Fruit fly (Drosophila melanogaster) whole organism, pupa: ENCODE measurements around the gene CG10194.

Source experiments
- CG10348 ChIP-seq: fragments of 200-800 bp; sonication (Bioruptor generic); IDR thresholded peaks from 2 replicates; pipeline ENCODE4 v1.3.6; 2022; ENCODE audit warnings: missing biosample characterization, missing genetic modification characterization
- CG12605 ChIP-seq: fragments of 200-800 bp; sonication (Bioruptor generic); IDR thresholded peaks from 2 replicates; pipeline ENCODE4 v1.3.6; 2022; ENCODE audit warnings: missing biosample characterization, missing genetic modification characterization
- CG13204 ChIP-seq: fragments of 200-800 bp; sonication (Bioruptor generic); optimal IDR thresholded peaks from 2 replicates; lab custom pipeline; 2018; ENCODE audit warnings: missing biosample characterization, mild to moderate bottlenecking, missing genetic modification characterization, moderate library complexity
- CG14655 ChIP-seq: fragments of 200-800 bp; sonication (Bioruptor generic); optimal IDR thresholded peaks from 3 replicates; lab custom pipeline; 2017; ENCODE audit warnings: mild to moderate bottlenecking, missing biosample characterization, missing genetic modification reagents, missing genetic modification characterization
- CG15710 ChIP-seq: fragments of 200-800 bp; sonication (Bioruptor generic); optimal IDR thresholded peaks from 2 replicates; lab custom pipeline; 2018; ENCODE audit warnings: missing biosample characterization, mild to moderate bottlenecking, missing genetic modification characterization, moderate library complexity
- CG17806 ChIP-seq: fragments of 200-800 bp; sonication (Bioruptor generic); optimal IDR thresholded peaks from 2 replicates; lab custom pipeline; 2018; ENCODE audit warnings: missing biosample characterization, mild to moderate bottlenecking, missing genetic modification characterization, moderate library complexity
- CG32121 ChIP-seq: fragments of 200-800 bp; sonication (Bioruptor generic); IDR thresholded peaks from 2 replicates; pipeline ENCODE4 v1.3.6; 2022; ENCODE audit warnings: missing biosample characterization, missing genetic modification characterization
- CG34367 ChIP-seq: fragments of 200-800 bp; sonication (Bioruptor generic); optimal IDR thresholded peaks from 2 replicates; lab custom pipeline; 2018; ENCODE audit warnings: missing biosample characterization, mild to moderate bottlenecking, missing genetic modification characterization
- CG4496 ChIP-seq: fragments of 200-800 bp; sonication (Bioruptor generic); IDR thresholded peaks from 3 replicates; pipeline ENCODE4 v1.3.6; 2022; ENCODE audit warnings: missing biosample characterization, missing genetic modification characterization
- CG8159 ChIP-seq: fragments of 200-800 bp; sonication (Bioruptor generic); optimal IDR thresholded peaks from 3 replicates; lab custom pipeline; 2018; ENCODE audit warnings: missing biosample characterization, mild to moderate bottlenecking, missing genetic modification characterization, moderate library complexity
- CG8301 ChIP-seq: fragments of 200-800 bp; sonication (Bioruptor generic); optimal IDR thresholded peaks from 2 replicates; lab custom pipeline; 2018; ENCODE audit warnings: missing biosample characterization, mild to moderate bottlenecking, missing genetic modification characterization
- CG9948 ChIP-seq: fragments of 200-800 bp; sonication (Bioruptor generic); optimal IDR thresholded peaks from 2 replicates; lab custom pipeline; 2018; ENCODE audit warnings: missing biosample characterization, mild to moderate bottlenecking, missing genetic modification characterization, moderate library complexity
- D1 ChIP-seq: fragments of 200-800 bp; sonication (Bioruptor generic); optimal IDR thresholded peaks from 2 replicates; lab custom pipeline; 2018; ENCODE audit warnings: missing biosample characterization, mild to moderate bottlenecking, missing genetic modification characterization, moderate library complexity
- EcR ChIP-seq: fragments of 200-800 bp; sonication (Bioruptor generic); optimal IDR thresholded peaks from 3 replicates; lab custom pipeline; 2019; ENCODE audit warnings: missing biosample characterization, missing genetic modification characterization, mild to moderate bottlenecking, moderate library complexity, missing genetic modification reagents
- Ets98B ChIP-seq: fragments of 200-800 bp; sonication (Bioruptor generic); IDR thresholded peaks from 2 replicates; pipeline ENCODE4 v1.3.6; 2022; ENCODE audit warnings: missing biosample characterization, missing genetic modification characterization
- Pif1A ChIP-seq: fragments of 200-800 bp; sonication (Bioruptor generic); optimal IDR thresholded peaks from 3 replicates; lab custom pipeline; 2016; ENCODE audit warnings: missing biosample characterization, missing genetic modification characterization
- Pif1B ChIP-seq: fragments of 200-800 bp; sonication (Bioruptor generic); optimal IDR thresholded peaks from 3 replicates; lab custom pipeline; 2016; ENCODE audit warnings: missing biosample characterization, missing genetic modification characterization
- Snoo ChIP-seq: fragments of 200-800 bp; sonication (Bioruptor generic); optimal IDR thresholded peaks from 3 replicates; lab custom pipeline; 2017; ENCODE audit warnings: missing biosample characterization, mild to moderate bottlenecking, missing genetic modification characterization, inconsistent platforms
- fd96Ca ChIP-seq: fragments of 200-800 bp; sonication (Bioruptor generic); IDR thresholded peaks from 3 replicates; pipeline ENCODE4 v1.3.6; 2022; ENCODE audit warnings: missing biosample characterization, missing genetic modification characterization
- gl ChIP-seq: fragments of 200-800 bp; sonication (Bioruptor generic); optimal IDR thresholded peaks from 2 replicates; lab custom pipeline; 2018; ENCODE audit warnings: missing biosample characterization, mild to moderate bottlenecking, missing genetic modification characterization
- rn ChIP-seq: fragments of 200-800 bp; sonication (Bioruptor generic); IDR thresholded peaks from 2 replicates; pipeline ENCODE4 v1.3.6; 2022; ENCODE audit warnings: missing biosample characterization, missing genetic modification characterization

CG10194 gene

DNA sequence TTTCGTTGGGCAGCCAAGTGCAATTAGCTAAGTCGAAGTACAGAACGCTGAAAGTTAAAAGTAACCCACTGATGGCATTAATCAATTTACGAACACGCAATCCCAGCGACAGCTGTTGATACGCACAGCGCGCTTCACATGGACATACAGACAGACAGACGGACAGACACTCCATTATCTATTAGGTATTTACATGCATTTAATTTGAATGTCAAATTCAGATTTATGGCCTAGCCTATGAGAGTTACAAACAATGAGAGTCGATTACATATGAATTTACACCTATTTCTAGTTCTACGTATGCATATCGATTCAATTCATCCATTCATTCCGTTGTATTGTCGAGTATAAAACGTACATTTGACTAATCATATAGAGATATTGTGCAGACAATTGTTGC lies 47.3 kb downstream of the CG10194 start, which contains the start of gene CG10237:
Gene CG10237 (minus strand): TSS at position 101 of the 400 bp plus-strand sequence.
- no peak for TF ChIP-seq CG12605
- no peak for TF ChIP-seq CG9948
- TF ChIP-seq CG8159 (tag; lab: Kevin White, UChicago): no peak
- TF ChIP-seq EcR (GFP tag; lab: Kevin White, UChicago): no peak
- no peak for TF ChIP-seq gl (tag; lab: Kevin White, UChicago)
- no peak for TF ChIP-seq fd96Ca (GFP tag; lab: Robert Waterston, UW)
- no peak for TF ChIP-seq CG14655
- TF ChIP-seq CG13204 (GFP tag; lab: Kevin White, UChicago): no peak
- no peak for TF ChIP-seq CG8301 (tag; lab: Kevin White, UChicago)
- no peak for TF ChIP-seq Snoo (tag; lab: Kevin White, UChicago)

DNA sequence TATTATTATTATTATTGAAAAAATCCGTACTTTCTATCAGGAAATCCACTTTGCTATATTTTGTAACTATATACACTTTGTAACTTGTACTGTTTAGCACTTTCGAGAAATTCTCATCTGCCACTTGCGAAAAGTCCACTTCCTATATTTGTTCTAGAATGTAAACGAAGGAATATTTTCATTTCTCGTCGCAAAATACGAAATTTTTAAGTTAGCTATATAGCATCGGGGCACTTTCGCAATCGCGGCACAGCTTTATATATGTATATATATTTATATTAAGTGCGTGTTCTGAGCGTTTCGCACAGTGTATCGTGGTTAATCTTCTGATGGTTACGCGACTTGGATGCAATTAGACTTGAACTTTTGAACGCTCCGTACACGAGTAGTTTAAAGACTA lies 48.1 kb downstream of the CG10194 start, which contains the start of gene RanGAP:
Gene RanGAP (plus strand): TSS at position 169 of the 400 bp plus-strand sequence.
- 0 out of 2 replicates have a peak, but pooled peaks have one; percentile 6 for TF ChIP-seq rn (GFP tag; lab: Robert Waterston, UW)
- TF ChIP-seq Ets98B: no peak
- peak; percentile 31 for TF ChIP-seq CG17806 (tag; lab: Kevin White, UChicago)
- peak; percentile 36 for TF ChIP-seq CG8301 (tag; lab: Kevin White, UChicago)
- TF ChIP-seq gl (tag; lab: Kevin White, UChicago): no peak
- no peak for TF ChIP-seq Snoo (tag; lab: Kevin White, UChicago)
- TF ChIP-seq CG8159 (tag; lab: Kevin White, UChicago): peak; percentile 28
- no peak for TF ChIP-seq EcR (GFP tag; lab: Kevin White, UChicago)
- TF ChIP-seq D1 (tag; lab: Kevin White, UChicago): no peak
- TF ChIP-seq CG34367 (tag; lab: Kevin White, UChicago): no peak
- TF ChIP-seq fd96Ca (GFP tag; lab: Robert Waterston, UW): peak; percentile 48; the same call in 2 of the 3 replicates
- no peak; the same call in 1 of the 2 replicates for TF ChIP-seq CG12605
- no peak for TF ChIP-seq CG13204 (GFP tag; lab: Kevin White, UChicago)
- TF ChIP-seq CG32121 (GFP tag; lab: Robert Waterston, UW): peak; percentile 16; the same call in 1 of the 2 replicates
- peak; percentile 25; the same call in 1 of the 3 replicates for TF ChIP-seq CG4496 (GFP tag; lab: Robert Waterston, UW)
- TF ChIP-seq CG14655: peak; percentile 58
- peak; percentile 50 for TF ChIP-seq CG9948
- no peak for TF ChIP-seq Pif1A (GFP tag; lab: Kevin White, UChicago)
- TF ChIP-seq CG10348 (GFP tag; lab: Robert Waterston, UW): no peak
- peak; percentile 12 for TF ChIP-seq CG15710 (tag; lab: Kevin White, UChicago)
- no peak for TF ChIP-seq Pif1B (GFP tag; lab: Kevin White, UChicago)

DNA sequence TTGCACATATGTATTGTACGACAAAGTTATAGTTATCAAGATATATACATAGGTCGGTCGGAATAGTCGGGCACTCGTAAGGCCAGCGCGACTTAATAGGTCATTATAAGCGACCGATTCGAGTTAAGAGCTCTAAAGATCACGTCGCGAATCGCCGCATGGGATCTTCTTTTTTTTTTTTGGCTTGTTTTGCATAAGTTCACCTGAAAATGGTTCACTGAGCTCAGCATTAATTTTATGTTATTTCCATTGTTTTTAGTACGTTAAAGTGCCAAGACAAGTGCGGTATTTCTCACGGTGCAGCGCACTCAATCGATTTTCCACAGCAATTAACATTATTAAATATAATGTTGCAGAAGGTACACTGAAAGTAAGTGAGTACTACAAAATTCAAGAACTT lies 48.6 kb downstream of the CG10194 start:
- no peak for TF ChIP-seq CG8159 (tag; lab: Kevin White, UChicago)
- TF ChIP-seq Pif1B (GFP tag; lab: Kevin White, UChicago): no peak
- TF ChIP-seq CG32121 (GFP tag; lab: Robert Waterston, UW): peak; percentile 22; the same call in 1 of the 2 replicates
- TF ChIP-seq gl (tag; lab: Kevin White, UChicago): no peak
- no peak for TF ChIP-seq CG34367 (tag; lab: Kevin White, UChicago)
- no peak for TF ChIP-seq CG9948
- TF ChIP-seq Ets98B: peak; percentile 38
- no peak for TF ChIP-seq Pif1A (GFP tag; lab: Kevin White, UChicago)
- TF ChIP-seq CG4496 (GFP tag; lab: Robert Waterston, UW): peak; percentile 44; the same call in 1 of the 3 replicates
- TF ChIP-seq rn (GFP tag; lab: Robert Waterston, UW): peak; percentile 25; the same call in 1 of the 2 replicates
- TF ChIP-seq CG14655: no peak
- TF ChIP-seq CG12605: 0 out of 2 replicates have a peak, but pooled peaks have one; percentile 10
- TF ChIP-seq fd96Ca (GFP tag; lab: Robert Waterston, UW): peak; percentile 78
- TF ChIP-seq D1 (tag; lab: Kevin White, UChicago): no peak

DNA sequence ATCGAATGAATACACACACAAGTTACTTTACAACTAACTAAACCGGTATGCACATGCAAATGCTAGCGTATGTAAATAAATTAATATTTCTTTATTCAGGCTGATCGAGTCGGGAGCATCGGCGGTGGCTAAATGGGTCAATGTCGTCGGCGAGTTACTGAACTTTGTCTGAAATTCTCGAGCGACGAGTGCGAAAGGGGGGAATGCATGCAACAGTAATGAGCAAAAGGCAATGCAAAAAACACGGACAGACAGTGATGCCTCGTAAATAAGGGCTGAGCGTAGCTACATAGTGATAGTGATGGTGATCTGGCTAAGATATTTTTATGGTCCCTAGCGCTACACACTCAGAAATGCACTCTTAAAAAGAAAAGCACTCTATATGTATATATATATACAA lies 49.2 kb downstream of the CG10194 start:
- TF ChIP-seq fd96Ca (GFP tag; lab: Robert Waterston, UW): peak; percentile 47; the same call in 1 of the 3 replicates
- no peak for TF ChIP-seq gl (tag; lab: Kevin White, UChicago)
- no peak for TF ChIP-seq CG9948
- peak; percentile 18 for TF ChIP-seq Snoo (tag; lab: Kevin White, UChicago)
- TF ChIP-seq Ets98B: peak; percentile 14
- TF ChIP-seq CG15710 (tag; lab: Kevin White, UChicago): peak; percentile 25
- peak; percentile 99 for TF ChIP-seq EcR (GFP tag; lab: Kevin White, UChicago)
- no peak for TF ChIP-seq CG34367 (tag; lab: Kevin White, UChicago)
- no peak for TF ChIP-seq Pif1B (GFP tag; lab: Kevin White, UChicago)
- TF ChIP-seq, all 21 proteins: peak for 5

DNA sequence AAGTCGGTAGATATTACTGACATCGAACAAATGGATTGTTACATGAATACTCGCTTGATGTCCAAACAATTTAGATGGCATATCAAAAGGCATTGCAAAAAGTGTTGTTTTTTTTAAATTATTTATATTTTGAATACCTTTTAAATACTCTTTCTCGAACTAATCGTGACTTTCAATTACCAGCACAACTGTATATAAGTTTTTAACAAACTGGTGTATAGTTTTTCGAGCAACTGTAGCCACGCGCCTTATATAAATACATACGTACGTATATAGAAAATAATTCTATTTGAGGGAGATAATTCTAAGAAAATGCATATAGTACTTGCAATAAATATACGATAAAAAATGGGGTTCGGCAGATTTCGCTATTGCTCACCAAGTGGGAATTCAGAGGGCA lies 49.6 kb downstream of the CG10194 start:
- TF ChIP-seq CG14655: no peak
- peak; percentile 4 for TF ChIP-seq Pif1B (GFP tag; lab: Kevin White, UChicago)

DNA sequence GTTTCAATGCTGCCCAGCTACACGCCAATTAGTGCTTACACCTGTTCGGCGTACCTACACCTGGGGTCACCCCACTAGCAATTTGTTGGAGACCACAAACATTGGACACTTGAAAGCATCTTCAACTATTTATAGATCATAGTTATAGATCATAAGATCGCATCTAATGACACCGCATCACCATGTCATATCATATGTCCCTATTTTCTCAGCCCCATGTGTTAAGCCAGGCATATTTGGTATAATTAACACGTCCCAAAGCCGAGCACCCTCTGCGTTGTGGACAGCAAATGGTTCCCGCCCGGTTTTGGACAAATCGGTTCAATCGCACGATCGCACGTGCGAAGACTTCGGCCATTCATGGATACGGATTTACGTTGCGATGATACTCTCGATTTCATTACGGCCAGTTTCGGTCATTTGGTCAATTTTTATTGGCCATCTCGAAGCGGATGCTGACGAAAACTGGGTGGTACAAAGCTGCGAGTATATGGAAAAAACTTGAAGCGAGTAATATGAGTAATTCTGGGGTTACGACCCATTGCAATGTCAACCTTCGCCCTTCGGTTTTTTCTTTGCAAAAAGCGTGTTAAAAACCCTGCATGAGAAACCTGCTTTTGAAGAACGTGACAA lies 50.2 kb downstream of the CG10194 start:
- TF ChIP-seq CG9948 (peak; percentile 48), CG17806 (tag; lab: Kevin White, UChicago) (peak; percentile 61), CG14655 (no peak), gl (tag; lab: Kevin White, UChicago) (no peak), fd96Ca (GFP tag; lab: Robert Waterston, UW) (no peak), Pif1B (GFP tag; lab: Kevin White, UChicago) (no peak), EcR (GFP tag; lab: Kevin White, UChicago) (no peak), CG32121 (GFP tag; lab: Robert Waterston, UW) (no peak), CG13204 (GFP tag; lab: Kevin White, UChicago) (no peak), CG10348 (GFP tag; lab: Robert Waterston, UW) (no peak), CG15710 (tag; lab: Kevin White, UChicago) (peak; percentile 43), Ets98B (peak; percentile 21), CG12605 (no peak), CG8159 (tag; lab: Kevin White, UChicago) (peak; percentile 64), CG34367 (tag; lab: Kevin White, UChicago) (peak; percentile 49), D1 (tag; lab: Kevin White, UChicago) (no peak), rn (GFP tag; lab: Robert Waterston, UW) (0 out of 2 replicates have a peak, but pooled peaks have one; percentile 21), Pif1A (GFP tag; lab: Kevin White, UChicago) (peak; percentile 49), CG4496 (GFP tag; lab: Robert Waterston, UW) (peak; percentile 47; the same call in 1 of the 3 replicates), Snoo (tag; lab: Kevin White, UChicago) (peak; percentile 40), CG8301 (tag; lab: Kevin White, UChicago) (no peak)
